Worm (Caenorhabditis elegans): ENCODE results near the gene let-70.

DNA sequence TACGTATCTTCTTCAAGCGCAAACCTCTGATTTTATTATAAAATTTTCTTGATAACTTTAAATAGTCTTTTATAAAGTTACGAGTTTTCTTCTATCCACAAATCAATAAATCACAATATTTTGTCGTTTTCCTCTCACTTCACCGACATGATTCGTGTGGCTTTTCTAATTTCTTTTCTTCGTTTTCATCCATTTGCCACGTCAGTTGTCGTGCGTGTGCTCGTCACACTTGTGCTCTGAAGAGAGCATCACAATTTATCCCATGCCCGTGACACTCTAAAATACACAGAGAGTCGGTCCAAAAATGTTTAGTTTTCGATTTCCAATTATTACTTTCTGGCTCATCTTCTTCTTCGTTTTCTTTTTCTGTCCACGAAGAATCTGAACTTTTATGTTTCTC, 29.8 kb upstream of the let-70 start:
- no peak for TF ChIP-seq nhr-76 (tag; optimal IDR thresholded peaks at IDR 0.05)
- no peak for TF ChIP-seq F49E8.2 (tag; optimal IDR thresholded peaks at IDR 0.05; ENCODE audit: borderline replicate concordance)
- no peak for TF ChIP-seq madf-5 (GFP tag; IDR thresholded peaks at IDR 0.05)
- no peak for TF ChIP-seq mdl-1 (tag; optimal IDR thresholded peaks at IDR 0.05)
- no peak for TF ChIP-seq ZK546.5 (tag; optimal IDR thresholded peaks at IDR 0.05)
- no peak for TF ChIP-seq jun-1 (tag; optimal IDR thresholded peaks at IDR 0.05)

Measured in whole organism, L4 larva.